Fruit fly (Drosophila melanogaster) whole organism, embryonic: ENCODE measurements around the gene Cdk1.

Source experiments
- Abd-B ChIP-seq: fragments of 200-800 bp; sonication (Bioruptor generic); optimal IDR thresholded peaks from 2 replicates; lab custom pipeline; 2018; ENCODE audit warnings: missing biosample characterization, mild to moderate bottlenecking, missing genetic modification characterization, moderate library complexity
- Atf-2 ChIP-seq: fragments of 200-800 bp; sonication (Bioruptor generic); optimal IDR thresholded peaks from 2 replicates; lab custom pipeline; 2016; ENCODE audit warnings: missing biosample characterization, missing genetic modification characterization
- Bgb ChIP-seq: fragments of 200-800 bp; sonication (Bioruptor generic); IDR thresholded peaks from 2 replicates; pipeline ENCODE4 v1.3.6; 2022; ENCODE audit warnings: missing biosample characterization, missing genetic modification characterization; ENCODE audit not compliant: partially characterized antibody
- CG11093 ChIP-seq: fragments of 200-800 bp; sonication (Bioruptor generic); IDR thresholded peaks from 3 replicates; pipeline ENCODE4 v1.3.6; 2022; ENCODE audit warnings: missing biosample characterization, missing genetic modification characterization
- CG11456 ChIP-seq: fragments of 200-800 bp; sonication (Bioruptor generic); IDR thresholded peaks from 3 replicates; pipeline ENCODE4 v1.3.6; 2022; ENCODE audit warnings: missing biosample characterization, missing genetic modification characterization
- CG11723 ChIP-seq: fragments of 200-800 bp; sonication (Bioruptor generic); optimal IDR thresholded peaks from 2 replicates; lab custom pipeline; 2017; ENCODE audit warnings: missing biosample characterization, mild to moderate bottlenecking, missing genetic modification characterization
- CG12391 ChIP-seq: fragments of 200-800 bp; sonication (Bioruptor generic); optimal IDR thresholded peaks from 3 replicates; lab custom pipeline; 2018; ENCODE audit warnings: missing biosample characterization, mild to moderate bottlenecking, missing genetic modification characterization, moderate library complexity
- CG15269 ChIP-seq: fragments of 200-800 bp; sonication (Bioruptor generic); optimal IDR thresholded peaks from 2 replicates; lab custom pipeline; 2018; ENCODE audit warnings: missing biosample characterization, mild to moderate bottlenecking, missing genetic modification characterization, moderate library complexity
- CG15514 ChIP-seq: fragments of 200-800 bp; sonication (Bioruptor generic); optimal IDR thresholded peaks from 3 replicates; lab custom pipeline; 2017; ENCODE audit warnings: missing biosample characterization, missing genetic modification characterization, mild to moderate bottlenecking, moderate library complexity, missing genetic modification reagents
- CG1603 ChIP-seq: fragments of 200-800 bp; sonication (Bioruptor generic); optimal IDR thresholded peaks from 2 replicates; lab custom pipeline; 2019; ENCODE audit warnings: missing biosample characterization, mild to moderate bottlenecking, missing genetic modification characterization, moderate library complexity
- CG30403 ChIP-seq: fragments of 200-800 bp; sonication (Bioruptor generic); optimal IDR thresholded peaks from 3 replicates; lab custom pipeline; 2016; ENCODE audit warnings: missing biosample characterization, missing genetic modification characterization
- CG31441 ChIP-seq: fragments of 200-800 bp; sonication (Bioruptor generic); IDR thresholded peaks from 2 replicates; pipeline ENCODE4 v1.3.6; 2022; ENCODE audit warnings: missing biosample characterization, missing genetic modification characterization
- CG6272 ChIP-seq: fragments of 200-800 bp; sonication (Bioruptor generic); IDR thresholded peaks from 2 replicates; pipeline ENCODE4 v1.3.6; 2022; ENCODE audit warnings: missing biosample characterization, missing genetic modification characterization
- CG7745 ChIP-seq: fragments of 200-800 bp; sonication (Bioruptor generic); optimal IDR thresholded peaks from 2 replicates; lab custom pipeline; 2018; ENCODE audit warnings: missing biosample characterization, mild to moderate bottlenecking, missing genetic modification characterization, moderate library complexity
- CG7786 ChIP-seq: fragments of 200-800 bp; sonication (Bioruptor generic); optimal IDR thresholded peaks from 2 replicates; lab custom pipeline; 2016; ENCODE audit warnings: missing biosample characterization, missing genetic modification characterization
- CG8388 ChIP-seq: fragments of 200-800 bp; sonication (Bioruptor generic); optimal IDR thresholded peaks from 2 replicates; lab custom pipeline; 2019; ENCODE audit warnings: missing biosample characterization, mild to moderate bottlenecking, missing genetic modification characterization, moderate library complexity
- CHES-1-like ChIP-seq: fragments of 200-800 bp; sonication (Bioruptor generic); optimal IDR thresholded peaks from 2 replicates; lab custom pipeline; 2016; ENCODE audit warnings: missing biosample characterization, missing genetic modification characterization
- D ChIP-seq, 2 experiments: fragments of 200-800 bp in 1 of 2; fragments of >200 bp in 1 of 2; sonication (Bioruptor generic) in 1 of 2; optimal IDR thresholded peaks; 2 replicates in 1 of 2; 3 replicates in 1 of 2; lab custom pipeline; 2017; ENCODE audit warnings: mild to moderate bottlenecking in 1 of 2, missing biosample characterization in 1 of 2, missing genetic modification characterization in 1 of 2, missing genetic modification reagents in 1 of 2
- Doc2 ChIP-seq: fragments of 200-800 bp; sonication (Bioruptor generic); IDR thresholded peaks from 2 replicates; pipeline ENCODE4 v1.3.6; 2022; ENCODE audit warnings: missing biosample characterization, missing genetic modification characterization
- Elba2 ChIP-seq: fragments of 200-800 bp; sonication (Bioruptor generic); optimal IDR thresholded peaks from 3 replicates; lab custom pipeline; 2016; ENCODE audit warnings: missing biosample characterization, missing genetic modification characterization
- Hand ChIP-seq: fragments of 200-800 bp; sonication (Bioruptor generic); optimal IDR thresholded peaks from 2 replicates; lab custom pipeline; 2017; ENCODE audit warnings: mild to moderate bottlenecking, missing biosample characterization, missing genetic modification reagents, missing genetic modification characterization
- Hmx ChIP-seq: fragments of 200-800 bp; sonication (Bioruptor generic); optimal IDR thresholded peaks from 2 replicates; lab custom pipeline; 2016; ENCODE audit warnings: missing biosample characterization, missing genetic modification characterization
- Jarid2 ChIP-seq: fragments of 200-800 bp; sonication (Bioruptor generic); optimal IDR thresholded peaks from 3 replicates; lab custom pipeline; 2017; ENCODE audit warnings: mild to moderate bottlenecking, missing biosample characterization, missing genetic modification reagents, missing genetic modification characterization
- Lhr ChIP-seq: fragments of 200-800 bp; sonication (Bioruptor generic); optimal IDR thresholded peaks from 3 replicates; lab custom pipeline; 2017; ENCODE audit warnings: mild to moderate bottlenecking, missing biosample characterization, missing genetic modification reagents, missing genetic modification characterization
- Med ChIP-seq: fragments of 200-800 bp; sonication (Bioruptor generic); peaks from one replicate; lab custom pipeline; 2016; ENCODE audit warnings: missing biosample characterization, missing genetic modification characterization, mild to moderate bottlenecking, inconsistent platforms, moderate library complexity
- Mrtf ChIP-seq: fragments of 200-800 bp; sonication (Bioruptor generic); IDR thresholded peaks from 3 replicates; pipeline ENCODE4 v1.3.6; 2022; ENCODE audit warnings: missing biosample characterization, missing genetic modification characterization
- Opbp ChIP-seq: fragments of 200-800 bp; sonication (Bioruptor generic); IDR thresholded peaks from 3 replicates; pipeline ENCODE4 v1.3.6; 2022; ENCODE audit warnings: missing biosample characterization, missing genetic modification characterization; ENCODE audit not compliant: partially characterized antibody
- Pdp1 ChIP-seq, 2 experiments: fragments of 200-800 bp; sonication (Bioruptor generic); optimal IDR thresholded peaks; 3 replicates each; lab custom pipeline; 2016; ENCODE audit warnings: missing biosample characterization in 2 of 2, missing genetic modification characterization in 2 of 2, mild to moderate bottlenecking in 1 of 2, moderate library complexity in 1 of 2
- Trl ChIP-seq, 3 experiments: fragments of >200 bp in 2 of 3; fragments of 200-800 bp in 1 of 3; sonication (Bioruptor generic) in 1 of 3; optimal IDR thresholded peaks; 2 replicates in 1 of 3; 3 replicates in 2 of 3; lab custom pipeline; 2016 to 2017; ENCODE audit warnings: missing biosample characterization in 1 of 3, missing genetic modification characterization in 1 of 3
- al ChIP-seq: fragments of 200-800 bp; sonication (Bioruptor generic); IDR thresholded peaks from 2 replicates; pipeline ENCODE4 v1.3.6; 2022; ENCODE audit warnings: missing biosample characterization, missing genetic modification characterization
- aop ChIP-seq: fragments of 200-800 bp; sonication (Bioruptor generic); IDR thresholded peaks from 2 replicates; pipeline ENCODE4 v1.3.6; 2022; ENCODE audit warnings: missing biosample characterization, missing genetic modification characterization
- az2 ChIP-seq: fragments of 200-800 bp; sonication (Bioruptor generic); optimal IDR thresholded peaks from 3 replicates; lab custom pipeline; 2016; ENCODE audit warnings: missing biosample characterization, missing genetic modification characterization
- dm ChIP-seq: fragments of 200-800 bp; sonication (Bioruptor generic); optimal IDR thresholded peaks from 3 replicates; lab custom pipeline; 2016; ENCODE audit warnings: missing biosample characterization, missing genetic modification characterization
- ewg ChIP-seq: fragments of 200-800 bp; sonication (Bioruptor generic); optimal IDR thresholded peaks from 3 replicates; lab custom pipeline; 2017; ENCODE audit warnings: mild to moderate bottlenecking, missing biosample characterization, missing genetic modification reagents, missing genetic modification characterization
- fu2 ChIP-seq: fragments of 200-800 bp; sonication (Bioruptor generic); optimal IDR thresholded peaks from 2 replicates; lab custom pipeline; 2016; ENCODE audit warnings: missing biosample characterization, missing genetic modification characterization
- gcm ChIP-seq: fragments of 200-800 bp; sonication (Bioruptor generic); optimal IDR thresholded peaks from 2 replicates; lab custom pipeline; 2019; ENCODE audit warnings: missing biosample characterization, mild to moderate bottlenecking, missing genetic modification characterization, moderate library complexity
- gt ChIP-seq: fragments of 200-800 bp; sonication (Bioruptor generic); IDR thresholded peaks from 2 replicates; pipeline ENCODE4 v1.3.6; 2022; ENCODE audit warnings: missing biosample characterization, missing genetic modification characterization
- h ChIP-seq: fragments of >200 bp; optimal IDR thresholded peaks from 2 replicates; lab custom pipeline; 2017
- lbe ChIP-seq: fragments of 200-800 bp; sonication (Bioruptor generic); optimal IDR thresholded peaks from 2 replicates; lab custom pipeline; 2016; ENCODE audit warnings: missing biosample characterization, mild to moderate bottlenecking, missing genetic modification characterization
- lola ChIP-seq, 3 experiments: fragments of >200 bp in 2 of 3; fragments of 200-800 bp in 1 of 3; sonication (Bioruptor generic) in 1 of 3; optimal IDR thresholded peaks; 2 replicates each; lab custom pipeline; 2017 to 2019; ENCODE audit warnings: missing biosample characterization in 3 of 3, missing genetic modification characterization in 3 of 3, mild to moderate bottlenecking in 1 of 3, moderate library complexity in 1 of 3
- mam ChIP-seq: fragments of 200-800 bp; sonication (Bioruptor generic); optimal IDR thresholded peaks from 3 replicates; lab custom pipeline; 2016; ENCODE audit warnings: missing biosample characterization, missing genetic modification characterization
- pfk ChIP-seq: fragments of 200-800 bp; sonication (Bioruptor generic); optimal IDR thresholded peaks from 2 replicates; lab custom pipeline; 2018; ENCODE audit warnings: missing biosample characterization, mild to moderate bottlenecking, missing genetic modification characterization, moderate library complexity
- pho ChIP-seq: fragments of 200-800 bp; sonication (Bioruptor generic); optimal IDR thresholded peaks from 2 replicates; lab custom pipeline; 2016; ENCODE audit warnings: missing biosample characterization, missing genetic modification characterization
- pnt ChIP-seq: fragments of 200-800 bp; sonication (Bioruptor generic); optimal IDR thresholded peaks from 3 replicates; lab custom pipeline; 2016; ENCODE audit warnings: missing biosample characterization, missing genetic modification characterization
- run ChIP-seq: fragments of 200-800 bp; sonication (Bioruptor generic); optimal IDR thresholded peaks from 3 replicates; lab custom pipeline; 2018; ENCODE audit warnings: missing biosample characterization, mild to moderate bottlenecking, missing genetic modification characterization
- slbo ChIP-seq: fragments of 200-800 bp; sonication (Bioruptor generic); IDR thresholded peaks from 2 replicates; pipeline ENCODE4 v1.3.6; 2022; ENCODE audit warnings: missing biosample characterization, missing genetic modification characterization
- trh ChIP-seq: fragments of 200-800 bp; sonication (Bioruptor generic); optimal IDR thresholded peaks from 2 replicates; lab custom pipeline; 2016; ENCODE audit warnings: missing biosample characterization, missing genetic modification characterization
- twi ChIP-seq: fragments of 200-800 bp; optimal IDR thresholded peaks from 2 replicates; lab custom pipeline; 2019; ENCODE audit warnings: missing biosample characterization, mild to moderate bottlenecking, missing genetic modification characterization, moderate library complexity
- wdn ChIP-seq: fragments of 200-800 bp; sonication (Bioruptor generic); IDR thresholded peaks from 2 replicates; pipeline ENCODE4 v1.3.6; 2022; ENCODE audit warnings: missing biosample characterization, missing genetic modification characterization
- zfh1 ChIP-seq: fragments of 200-800 bp; sonication (Bioruptor generic); IDR thresholded peaks from 3 replicates; pipeline ENCODE4 v1.3.6; 2022; ENCODE audit warnings: missing biosample characterization, missing genetic modification characterization

Gene Cdk1

dm6 chr2L:10356508-10356907, 29.6 kb downstream of the Cdk1 start, which contains the start of the genes CtsL4 and ClpP (continued):
- TF ChIP-seq az2 (GFP tag; lab: Kevin White, UChicago) (peak; percentile 52), Hand (no peak), CG30403 (GFP tag; lab: Kevin White, UChicago) (peak; percentile 46), CG15514 (GFP tag; lab: Kevin White, UChicago) (peak; percentile 53), lbe (GFP tag; lab: Kevin White, UChicago) (no peak), CG7745 (tag; lab: Kevin White, UChicago) (no peak), D (optimal IDR thresholded peaks at IDR 0.05; lab: Kevin White, UChicago) (no peak), D (GFP tag; optimal IDR thresholded peaks at IDR 0.05; lab: Kevin White, UChicago) (peak; percentile 35), CG6272 (no peak; the same call in 1 of the 2 replicates), ewg (GFP tag; lab: Kevin White, UChicago) (no peak), trh (GFP tag; lab: Kevin White, UChicago) (no peak), al (GFP tag; lab: Robert Waterston, UW) (no peak), CG11456 (GFP tag; lab: Robert Waterston, UW) (peak; percentile 35; the same call in 1 of the 3 replicates), run (tag; lab: Kevin White, UChicago) (no peak), Bgb (GFP tag; lab: Robert Waterston, UW) (no peak), Doc2 (no peak), Mrtf (GFP tag; lab: Robert Waterston, UW) (peak; percentile 39; the same call in 1 of the 3 replicates), Opbp (GFP tag; lab: Robert Waterston, UW) (no peak), CG11723 (peak; percentile 99), mam (GFP tag; lab: Kevin White, UChicago) (peak; percentile 47), CG11093 (GFP tag; lab: Robert Waterston, UW) (no peak), slbo (GFP tag; lab: Robert Waterston, UW) (peak; percentile 76), zfh1 (GFP tag; lab: Robert Waterston, UW) (peak; percentile 25; the same call in 1 of the 3 replicates), gt (GFP tag; lab: Robert Waterston, UW) (no peak), CG8388 (GFP tag; lab: Kevin White, UChicago) (peak; percentile 68), pfk (GFP tag; lab: Kevin White, UChicago) (peak; percentile 97), Elba2 (peak; percentile 59), Jarid2 (GFP tag; lab: Kevin White, UChicago) (no peak), CG15269 (tag; lab: Kevin White, UChicago) (no peak), CHES-1-like (GFP tag; lab: Kevin White, UChicago) (peak; percentile 46), Lhr (GFP tag; lab: Kevin White, UChicago) (peak; percentile 62), Pdp1 (GFP tag; optimal IDR thresholded peaks at IDR 0.05; lab: Kevin White, UChicago) (peak; percentile 29 to 97), Abd-B (GFP tag; lab: Kevin White, UChicago) (peak; percentile 46), h (lab: Kevin White, UChicago) (no peak), wdn (GFP tag; lab: Robert Waterston, UW) (no peak), Med (GFP tag; lab: Kevin White, UChicago) (peak; percentile 77), CG1603 (tag; lab: Kevin White, UChicago) (peak; percentile 100), CG12391 (tag; lab: Kevin White, UChicago) (peak; percentile 64), CG7786 (GFP tag; lab: Kevin White, UChicago) (peak; percentile 11), Hmx (no peak), fu2 (GFP tag; lab: Kevin White, UChicago) (peak; percentile 8), Atf-2 (GFP tag; lab: Kevin White, UChicago) (no peak), Trl (optimal IDR thresholded peaks at IDR 0.05; lab: Kevin White, UChicago) (no peak), Trl (GFP tag; optimal IDR thresholded peaks at IDR 0.05; lab: Kevin White, UChicago) (peak; percentile 8), aop (GFP tag; lab: Robert Waterston, UW) (no peak), pho (GFP tag; lab: Kevin White, UChicago) (peak; percentile 23), gcm (GFP tag; lab: Kevin White, UChicago) (no peak), pnt (no peak), lola (GFP tag; optimal IDR thresholded peaks at IDR 0.05; lab: Kevin White, UChicago) (peak in 1 of 3 experiments; percentile 43), CG31441 (no peak), twi (tag; lab: Kevin White, UChicago) (peak; percentile 61), dm (GFP tag; lab: Kevin White, UChicago) (no peak)
